Worm (Caenorhabditis elegans) whole organism, L3 larva: ENCODE results near the gene gpx-3.
A peak's percentile ranks its signal among the peaks of the same experiment; 100 is the strongest.

Experiments
- R02D3.7 ChIP-seq: fragments of 150-350 bp; optimal IDR thresholded peaks from 2 replicates; lab custom pipeline; 2014; ENCODE audit warnings: missing biosample characterization, missing genetic modification characterization
- ama-1 ChIP-seq: fragments of 150-350 bp; optimal IDR thresholded peaks from 2 replicates; lab custom pipeline; 2018
- ceh-28 ChIP-seq: fragments of 150-350 bp; optimal IDR thresholded peaks from 2 replicates; lab custom pipeline; 2014; ENCODE audit warnings: missing biosample characterization, missing genetic modification reagents, missing genetic modification characterization
- ceh-82 ChIP-seq: fragments of 150-350 bp; optimal IDR thresholded peaks from 2 replicates; lab custom pipeline; 2014; ENCODE audit warnings: missing biosample characterization, missing genetic modification characterization
- ceh-9 ChIP-seq: sonication (generic microtip); optimal IDR thresholded peaks from 2 replicates; lab custom pipeline; 2018; ENCODE audit warnings: missing biosample characterization, missing genetic modification characterization
- egl-27 ChIP-seq: sonication (generic microtip); optimal IDR thresholded peaks from 4 replicates; lab custom pipeline; 2017; ENCODE audit warnings: missing biosample characterization, missing genetic modification reagents, missing genetic modification characterization
- egl-5 ChIP-seq: fragments of 150-350 bp; optimal IDR thresholded peaks from 2 replicates; lab custom pipeline; 2017; ENCODE audit warnings: missing biosample characterization, missing genetic modification reagents, missing genetic modification characterization, inconsistent platforms
- elt-1 ChIP-seq: fragments of 150-350 bp; optimal IDR thresholded peaks from 2 replicates; lab custom pipeline; 2014; ENCODE audit warnings: missing biosample characterization, missing genetic modification characterization
- elt-2 ChIP-seq: sonication (generic microtip); optimal IDR thresholded peaks from 2 replicates; lab custom pipeline; 2016; ENCODE audit warnings: missing genetic modification reagents, mild to moderate bottlenecking, missing genetic modification characterization, missing compliant biosample characterization
- elt-3 ChIP-seq, 3 experiments: fragments of 150-350 bp in 1 of 3; sonication (generic microtip) in 2 of 3; optimal IDR thresholded peaks; 2 replicates in 2 of 3; 4 replicates in 1 of 3; lab custom pipeline; 2014 to 2017; ENCODE audit warnings: missing biosample characterization in 3 of 3, missing genetic modification characterization in 3 of 3
- eor-1 ChIP-seq, 2 experiments: fragments of 150-350 bp; optimal IDR thresholded peaks; 2 replicates each; lab custom pipeline; 2014 to 2018; ENCODE audit warnings: missing biosample characterization in 2 of 2, missing genetic modification characterization in 2 of 2
- fkh-10 ChIP-seq: sonication (generic microtip); optimal IDR thresholded peaks from 2 replicates; lab custom pipeline; 2017; ENCODE audit warnings: missing biosample characterization, missing genetic modification reagents, missing genetic modification characterization
- fkh-2 ChIP-seq: fragments of 150-350 bp; optimal IDR thresholded peaks from 2 replicates; lab custom pipeline; 2014; ENCODE audit warnings: missing biosample characterization, missing genetic modification reagents, missing genetic modification characterization
- fos-1 ChIP-seq: fragments of 150-350 bp; optimal IDR thresholded peaks from 2 replicates; lab custom pipeline; 2014; ENCODE audit warnings: missing biosample characterization, missing genetic modification characterization
- hmg-11 ChIP-seq: sonication (generic microtip); optimal IDR thresholded peaks from 2 replicates; lab custom pipeline; 2016; ENCODE audit warnings: missing genetic modification characterization, missing compliant biosample characterization
- lin-15B ChIP-seq: fragments of 150-350 bp; optimal IDR thresholded peaks from 2 replicates; lab custom pipeline; 2014; ENCODE audit warnings: missing biosample characterization, missing genetic modification characterization
- lin-39 ChIP-seq: fragments of 150-350 bp; optimal IDR thresholded peaks from 2 replicates; lab custom pipeline; 2018; ENCODE audit warnings: missing biosample characterization, missing genetic modification reagents, missing genetic modification characterization
- lsy-12 ChIP-seq: sonication (generic microtip); optimal IDR thresholded peaks from 2 replicates; lab custom pipeline; 2016; ENCODE audit warnings: mild to moderate bottlenecking, missing genetic modification characterization, missing compliant biosample characterization
- mml-1 ChIP-seq: fragments of 150-350 bp; sonication (generic microtip); optimal IDR thresholded peaks from 3 replicates; lab custom pipeline; 2014; ENCODE audit warnings: missing biosample characterization, missing genetic modification characterization
- nfya-1 ChIP-seq: sonication (generic microtip); optimal IDR thresholded peaks from 2 replicates; lab custom pipeline; 2017; ENCODE audit warnings: missing genetic modification characterization, mild to moderate bottlenecking, missing compliant biosample characterization, antibody characterized with exemption, moderate library complexity; ENCODE audit not compliant: insufficient read depth
- nhr-11 ChIP-seq: fragments of 150-350 bp; optimal IDR thresholded peaks from 2 replicates; lab custom pipeline; 2014; ENCODE audit warnings: missing biosample characterization, missing genetic modification characterization
- nhr-23 ChIP-seq: fragments of 150-350 bp; optimal IDR thresholded peaks from 2 replicates; lab custom pipeline; 2014; ENCODE audit warnings: missing biosample characterization, missing genetic modification reagents, missing genetic modification characterization
- nhr-237 ChIP-seq: fragments of 150-350 bp; optimal IDR thresholded peaks from 2 replicates; lab custom pipeline; 2014; ENCODE audit warnings: missing biosample characterization, missing genetic modification characterization
- nhr-25 ChIP-seq: sonication (generic microtip); optimal IDR thresholded peaks from 2 replicates; lab custom pipeline; 2017; ENCODE audit warnings: missing biosample characterization, missing genetic modification characterization
- nhr-28 ChIP-seq: fragments of 150-350 bp; optimal IDR thresholded peaks from 2 replicates; lab custom pipeline; 2014; ENCODE audit warnings: missing biosample characterization, missing genetic modification characterization
- nhr-43 ChIP-seq: sonication (generic microtip); optimal IDR thresholded peaks from 2 replicates; lab custom pipeline; 2016; ENCODE audit warnings: mild to moderate bottlenecking, missing genetic modification characterization, missing compliant biosample characterization; ENCODE audit not compliant: poor library complexity, severe bottlenecking
- nhr-77 ChIP-seq: fragments of 150-350 bp; optimal IDR thresholded peaks from 2 replicates; lab custom pipeline; 2014; ENCODE audit warnings: missing biosample characterization, missing genetic modification characterization
- pha-4 ChIP-seq: fragments of 150-350 bp; optimal IDR thresholded peaks from 2 replicates; lab custom pipeline; 2014; ENCODE audit warnings: missing biosample characterization, missing genetic modification reagents, missing genetic modification characterization
- pqm-1 ChIP-seq: fragments of 150-350 bp; optimal IDR thresholded peaks from 2 replicates; lab custom pipeline; 2017; ENCODE audit warnings: missing biosample characterization, missing genetic modification characterization, inconsistent platforms
- sea-2 ChIP-seq: fragments of 150-350 bp; sonication (generic microtip); optimal IDR thresholded peaks from 4 replicates; lab custom pipeline; 2014; ENCODE audit warnings: missing biosample characterization, missing genetic modification reagents, missing genetic modification characterization
- skn-1 ChIP-seq: fragments of 150-350 bp; optimal IDR thresholded peaks from 2 replicates; lab custom pipeline; 2014; ENCODE audit warnings: missing biosample characterization, missing genetic modification characterization
- snpc-4 ChIP-seq: fragments of 150-350 bp; optimal IDR thresholded peaks from 2 replicates; lab custom pipeline; 2014; ENCODE audit warnings: missing biosample characterization, missing genetic modification characterization
- unc-39 ChIP-seq: sonication (generic microtip); optimal IDR thresholded peaks from 4 replicates; lab custom pipeline; 2017; ENCODE audit warnings: missing biosample characterization, missing genetic modification characterization
- zag-1 ChIP-seq: fragments of 150-350 bp; optimal IDR thresholded peaks from 2 replicates; lab custom pipeline; 2014; ENCODE audit warnings: missing biosample characterization, missing genetic modification characterization
- ztf-11 ChIP-seq: fragments of 150-350 bp; optimal IDR thresholded peaks from 2 replicates; lab custom pipeline; 2014; ENCODE audit warnings: missing biosample characterization, missing genetic modification characterization

Gene gpx-3

ce11 chrX:9608127-9608526, 20.4 kb downstream of the gpx-3 start:
- TF ChIP-seq nhr-23 (tag; lab: Kevin White, UChicago) = peak; percentile 7
- TF ChIP-seq lin-39 (tag; lab: Kevin White, UChicago) = peak; percentile 46
- no peak for TF ChIP-seq lsy-12 (tag; lab: Kevin White, UChicago)
- no peak for TF ChIP-seq mml-1 (tag; lab: Kevin White, UChicago)
- peak; percentile 58 for TF ChIP-seq egl-5
- no peak for TF ChIP-seq egl-27 (tag; lab: Kevin White, UChicago)
- no peak for TF ChIP-seq hmg-11
- no peak for TF ChIP-seq pqm-1 (tag; lab: Kevin White, UChicago)
- no peak for TF ChIP-seq unc-39
- peak in 1 of 3 experiments; percentile 94 for TF ChIP-seq elt-3 (tag; optimal IDR thresholded peaks at IDR 0.05; lab: Kevin White, UChicago)
- no peak for TF ChIP-seq elt-1 (tag; lab: Kevin White, UChicago)

DNA sequence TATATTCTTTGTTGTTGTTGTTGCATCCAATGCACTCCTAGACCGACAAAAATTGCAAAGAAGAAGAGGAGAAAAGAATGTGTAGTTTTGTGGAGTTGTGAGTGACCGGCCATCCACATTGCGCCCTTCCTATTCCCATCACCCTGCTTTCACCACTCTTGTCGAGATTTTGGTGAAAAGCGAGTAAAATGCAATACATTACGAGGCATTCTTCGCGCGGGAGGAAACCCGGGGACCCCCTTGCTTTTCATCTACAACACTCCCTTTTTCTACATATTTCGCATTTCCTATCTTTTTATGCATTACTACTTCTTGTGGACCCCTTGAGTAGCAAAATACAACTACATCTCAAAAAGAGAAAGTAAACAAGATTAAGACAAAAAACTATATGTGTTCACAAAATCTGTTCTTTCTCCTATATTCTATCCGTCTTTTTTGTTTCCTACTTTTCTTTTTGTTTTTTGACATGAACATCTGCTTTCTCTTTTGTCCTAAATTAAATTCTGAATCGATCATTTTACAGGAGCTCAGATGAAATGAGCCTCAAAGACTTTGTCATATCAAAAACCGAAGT, 22.4 kb downstream of the gpx-3 start, which contains the start of gene C11E4.6:
TSS of gene C11E4.6 (plus strand) at position 524 of the 574 bp plus-strand sequence.
- no peak for TF ChIP-seq lin-15B (tag; lab: Kevin White, UChicago)
- TF ChIP-seq ama-1 (lab: Kevin White, UChicago) = no peak
- TF ChIP-seq nhr-28 (tag; lab: Kevin White, UChicago) = no peak
- TF ChIP-seq fkh-10 (GFP tag; lab: Kevin White, UChicago) = no peak
- no peak for TF ChIP-seq ztf-11 (tag; lab: Kevin White, UChicago)
- TF ChIP-seq pha-4 = no peak
- no peak for TF ChIP-seq egl-27 (tag; lab: Kevin White, UChicago)
- TF ChIP-seq ceh-28 (tag; lab: Kevin White, UChicago) = no peak
- no peak for TF ChIP-seq sea-2 (GFP tag; lab: Kevin White, UChicago)
- no peak for TF ChIP-seq nhr-237 (tag; lab: Kevin White, UChicago)
- TF ChIP-seq ceh-9 (tag; lab: Kevin White, UChicago) = no peak
- no peak for TF ChIP-seq nhr-77 (tag; lab: Kevin White, UChicago)
- TF ChIP-seq nhr-11 (tag; lab: Kevin White, UChicago) = no peak
- no peak for TF ChIP-seq nfya-1 (tag; lab: Kevin White, UChicago)
- TF ChIP-seq fos-1 (tag; lab: Kevin White, UChicago) = no peak
- TF ChIP-seq R02D3.7 (tag; lab: Kevin White, UChicago) = no peak
- no peak for TF ChIP-seq unc-39

DNA sequence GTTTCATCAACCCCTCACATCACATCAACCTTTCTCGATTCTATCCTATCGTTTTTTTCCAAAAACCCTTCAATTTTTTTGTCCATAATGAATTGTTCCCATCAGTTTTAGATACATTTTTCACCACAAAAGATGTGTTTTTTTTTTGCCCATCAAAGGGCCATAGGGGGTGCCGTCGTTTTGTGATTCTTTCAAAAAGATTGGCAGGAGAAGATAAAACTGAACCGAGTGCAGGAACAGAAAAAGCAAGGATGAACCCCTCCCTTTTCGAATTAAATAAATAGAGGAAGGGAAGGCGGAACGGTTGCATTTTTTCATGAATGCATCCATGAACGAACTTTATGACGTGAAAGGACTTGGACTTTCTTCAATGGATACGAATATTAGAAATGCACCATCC, 29.2 kb downstream of the gpx-3 start, which contains the start of gene C11E4.7:
TSS of gene C11E4.7 (plus strand) at position 301 of the 400 bp plus-strand sequence.
- no peak for TF ChIP-seq fkh-10 (GFP tag; lab: Kevin White, UChicago)
- TF ChIP-seq fkh-2 = no peak
- no peak for TF ChIP-seq nhr-237 (tag; lab: Kevin White, UChicago)
- no peak for TF ChIP-seq ceh-9 (tag; lab: Kevin White, UChicago)
- TF ChIP-seq ceh-82 (tag; lab: Kevin White, UChicago) = no peak
- TF ChIP-seq lsy-12 (tag; lab: Kevin White, UChicago) = no peak
- TF ChIP-seq ztf-11 (tag; lab: Kevin White, UChicago) = no peak
- no peak for TF ChIP-seq nhr-23 (tag; lab: Kevin White, UChicago)
- TF ChIP-seq, all 47 proteins: peak for 0

DNA sequence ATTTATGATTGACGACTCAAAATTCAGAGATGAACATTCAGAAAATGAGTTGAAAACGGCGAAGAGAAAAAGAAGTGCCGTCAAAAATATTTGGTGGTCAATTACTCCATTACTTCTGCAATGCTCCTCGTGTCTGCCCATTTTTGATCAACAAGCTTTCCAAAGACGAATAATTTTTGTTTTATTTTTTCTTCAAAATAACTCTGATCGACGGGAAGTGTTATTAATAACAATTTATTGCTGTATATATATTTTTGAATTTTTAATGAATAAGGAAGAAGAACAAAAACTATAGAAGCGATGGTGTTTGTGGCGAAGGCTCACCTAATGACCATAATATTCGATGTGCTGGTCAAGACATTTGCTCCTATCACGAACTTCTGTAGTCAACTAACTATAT, 32.4 kb downstream of the gpx-3 start, which contains the start of gene C11E4.8:
TSS of gene C11E4.8 (plus strand) at position 301 of the 400 bp plus-strand sequence.
- no peak for TF ChIP-seq nhr-25
- TF ChIP-seq egl-27 (tag; lab: Kevin White, UChicago) = no peak
- TF ChIP-seq snpc-4 (tag; lab: Kevin White, UChicago) = no peak
- no peak for TF ChIP-seq fos-1 (tag; lab: Kevin White, UChicago)
- TF ChIP-seq eor-1 (tag; optimal IDR thresholded peaks at IDR 0.05; lab: Kevin White, UChicago) = no peak
- no peak for TF ChIP-seq skn-1 (tag; lab: Kevin White, UChicago)
- no peak for TF ChIP-seq nhr-237 (tag; lab: Kevin White, UChicago)
- no peak for TF ChIP-seq sea-2 (GFP tag; lab: Kevin White, UChicago)
- TF ChIP-seq, all 47 proteins: peak for 0

DNA sequence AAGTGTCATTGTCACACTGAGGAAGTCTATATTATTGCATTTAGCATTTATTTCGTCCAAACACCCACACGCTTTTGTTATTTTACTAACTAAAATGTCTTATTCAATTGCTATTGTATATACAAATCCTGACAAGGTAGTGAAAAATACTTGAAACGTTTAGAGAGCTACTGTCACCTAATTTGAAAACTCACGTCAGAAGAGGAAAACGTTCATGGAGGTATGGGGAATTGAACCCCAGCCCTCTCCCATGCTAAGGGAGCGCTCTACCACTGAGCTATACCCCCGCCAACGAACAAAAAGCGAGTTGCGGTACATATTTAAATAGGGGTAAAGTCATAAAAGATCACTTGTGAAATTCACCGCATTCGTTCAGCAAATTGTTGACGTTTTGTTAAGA, 34.9 kb downstream of the gpx-3 start:
- peak; percentile 4 for TF ChIP-seq nhr-25
- TF ChIP-seq lsy-12 (tag; lab: Kevin White, UChicago) = peak; percentile 4
- peak; percentile 14 for TF ChIP-seq hmg-11
- peak; percentile 27 for TF ChIP-seq elt-2 (tag; lab: Kevin White, UChicago)
- TF ChIP-seq nhr-43 (tag; lab: Kevin White, UChicago) = peak; percentile 59
- TF ChIP-seq ceh-28 (tag; lab: Kevin White, UChicago) = no peak
- no peak for TF ChIP-seq zag-1 (tag; lab: Kevin White, UChicago)
- no peak for TF ChIP-seq ztf-11 (tag; lab: Kevin White, UChicago)
